Worm (Caenorhabditis elegans): ENCODE data around the gene K07F5.17.

Gene K07F5.17

ce11 chrIV:9797304-9798003 is 44.7 kb upstream of the K07F5.17 start, which contains the start of gene T13F2.2 (continued):
- no peak for TF ChIP-seq F37D6.2 (tag; optimal IDR thresholded peaks at IDR 0.05)
- no peak for TF ChIP-seq nhr-6 (tag; optimal IDR thresholded peaks at IDR 0.05)
- no peak for TF ChIP-seq ztf-11 (tag; optimal IDR thresholded peaks at IDR 0.05)
- TF ChIP-seq tag-97 (GFP tag; IDR thresholded peaks at IDR 0.05), result no peak
- TF ChIP-seq hmg-1.1 (GFP tag; IDR thresholded peaks at IDR 0.05), result no peak
- TF ChIP-seq ztf-7 (tag; optimal IDR thresholded peaks at IDR 0.05), result no peak
- TF ChIP-seq ceh-32 (tag; optimal IDR thresholded peaks at IDR 0.05; ENCODE audit: poor library complexity), result no peak
- TF ChIP-seq cey-2 (tag; optimal IDR thresholded peaks at IDR 0.05; ENCODE audit: borderline replicate concordance, insufficient read depth), result no peak
- TF ChIP-seq nhr-76 (tag; optimal IDR thresholded peaks at IDR 0.05), result no peak
- TF ChIP-seq vab-7 (GFP tag; IDR thresholded peaks at IDR 0.05), result no peak
- TF ChIP-seq lin-38 (GFP tag; IDR thresholded peaks at IDR 0.05), result 0 out of 2 replicates have a peak, but pooled peaks have one; percentile 16
- TF ChIP-seq dpl-1 (GFP tag; optimal IDR thresholded peaks at IDR 0.05), result peak; percentile 23
- TF ChIP-seq rbr-2 (tag; optimal IDR thresholded peaks at IDR 0.05), result no peak
- peak in 1 of 2 experiments; percentile 15 for TF ChIP-seq lsy-2 (tag; optimal IDR thresholded peaks at IDR 0.05)
- no peak for TF ChIP-seq aha-1 (tag)
- TF ChIP-seq hlh-30 (tag; optimal IDR thresholded peaks at IDR 0.05; ENCODE audit: insufficient read depth), result no peak
- no peak for TF ChIP-seq jun-1 (tag; optimal IDR thresholded peaks at IDR 0.05)
- no peak for TF ChIP-seq daf-8 (GFP tag; IDR thresholded peaks at IDR 0.05)
- TF ChIP-seq dmd-6 (GFP tag; IDR thresholded peaks at IDR 0.05), result peak; percentile 70; the same call in 1 of the 2 replicates
- no peak for TF ChIP-seq attf-4 (tag; optimal IDR thresholded peaks at IDR 0.05)
- TF ChIP-seq lin-39 (tag; optimal IDR thresholded peaks at IDR 0.05), result no peak
- TF ChIP-seq D1046.2 (GFP tag; IDR thresholded peaks at IDR 0.05), result no peak

- peak; percentile 27 for TF ChIP-seq hlh-30 (tag; optimal IDR thresholded peaks at IDR 0.05; ENCODE audit: insufficient read depth)
- TF ChIP-seq dmd-6 (GFP tag; IDR thresholded peaks at IDR 0.05), result 0 out of 2 replicates have a peak, but pooled peaks have one; percentile 37
- peak; percentile 61; the same call in 1 of the 2 replicates for TF ChIP-seq ctbp-1 (GFP tag; IDR thresholded peaks at IDR 0.05)
- TF ChIP-seq ces-1 (GFP tag; optimal IDR thresholded peaks at IDR 0.05), result peak; percentile 92
- TF ChIP-seq fos-1 (tag; optimal IDR thresholded peaks at IDR 0.05), result no peak
- TF ChIP-seq mes-2 (tag; optimal IDR thresholded peaks at IDR 0.05; ENCODE audit: poor library complexity, severe bottlenecking), result peak; percentile 4
- no peak for TF ChIP-seq zip-2 (tag; optimal IDR thresholded peaks at IDR 0.05)
- no peak for TF ChIP-seq daf-16 (GFP tag; optimal IDR thresholded peaks at IDR 0.05)
- peak; percentile 32 for TF ChIP-seq daf-16 (tag; optimal IDR thresholded peaks at IDR 0.05)
Measured at ce11 chrIV:9798307-9798706, 43.9 kb upstream of the K07F5.17 start.

- TF ChIP-seq ces-1 (GFP tag; optimal IDR thresholded peaks at IDR 0.05) (no peak), snpc-4 (tag; optimal IDR thresholded peaks at IDR 0.05) (no peak), hmg-1.1 (GFP tag; IDR thresholded peaks at IDR 0.05) (no peak), unc-39 (tag; optimal IDR thresholded peaks at IDR 0.05) (no peak), madf-9 (GFP tag; conservative IDR thresholded peaks at IDR 0.05) (no peak), hif-1 (tag; optimal IDR thresholded peaks at IDR 0.05) (no peak)
Measured at ce11 chrIV:9799129-9799528, 43.0 kb upstream of the K07F5.17 start, which contains the start of gene fat-4. fat-4 (plus strand) TSS chrIV:9799429.

ce11 chrIV:9799664-9800063 is 42.5 kb upstream of the K07F5.17 start:
- TF ChIP-seq Y75B8A.6 (GFP tag; IDR thresholded peaks at IDR 0.05), result no peak
- no peak for TF ChIP-seq ceh-20 (GFP tag; IDR thresholded peaks at IDR 0.05)
- peak; percentile 55 for TF ChIP-seq hlh-11 (tag; optimal IDR thresholded peaks at IDR 0.05)
- no peak for TF ChIP-seq ceh-62 (tag; optimal IDR thresholded peaks at IDR 0.05)
- TF ChIP-seq hlh-30 (tag; optimal IDR thresholded peaks at IDR 0.05; ENCODE audit: insufficient read depth), result peak; percentile 42
- TF ChIP-seq spr-1 (tag; optimal IDR thresholded peaks at IDR 0.05), result no peak
- TF ChIP-seq aha-1 (tag), result peak; percentile 84
- TF ChIP-seq dve-1 (tag; optimal IDR thresholded peaks at IDR 0.05; ENCODE audit: insufficient read depth), result peak; percentile 41
- TF ChIP-seq ZK546.5 (tag; optimal IDR thresholded peaks at IDR 0.05), result no peak
- TF ChIP-seq spr-3 (GFP tag; optimal IDR thresholded peaks at IDR 0.05), result no peak
- TF ChIP-seq dmd-8 (GFP tag; IDR thresholded peaks at IDR 0.05), result no peak
- no peak for TF ChIP-seq zfp-3 (GFP tag; conservative IDR thresholded peaks at IDR 0.05)
- no peak for TF ChIP-seq daf-12 (tag; optimal IDR thresholded peaks at IDR 0.05)
- no peak for TF ChIP-seq F44E2.7 (GFP tag; IDR thresholded peaks at IDR 0.05)
- no peak for TF ChIP-seq ztf-11 (tag; optimal IDR thresholded peaks at IDR 0.05)
- no peak for TF ChIP-seq dmd-9 (GFP tag; IDR thresholded peaks at IDR 0.05)
- TF ChIP-seq egl-27 (tag; optimal IDR thresholded peaks at IDR 0.05), result no peak

Data from whole organism, L4 larva.